Fruit fly (Drosophila melanogaster) whole organism, embryonic: Measurements from ENCODE around the gene CG14646.

Source experiments
- CG11504 ChIP-seq: fragments of 200-800 bp; sonication (Bioruptor generic); optimal IDR thresholded peaks from 3 replicates; lab custom pipeline; 2019; ENCODE audit warnings: missing biosample characterization, mild to moderate bottlenecking, missing genetic modification characterization, moderate library complexity
- CG1832 ChIP-seq: fragments of 200-800 bp; sonication (Bioruptor generic); optimal IDR thresholded peaks from 2 replicates; lab custom pipeline; 2017; ENCODE audit warnings: missing biosample characterization, mild to moderate bottlenecking, missing genetic modification characterization, inconsistent platforms
- CG34422 ChIP-seq: fragments of 200-800 bp; sonication (Bioruptor generic); IDR thresholded peaks from 3 replicates; pipeline ENCODE4 v1.3.6; 2022; ENCODE audit warnings: missing biosample characterization, missing genetic modification characterization
- Sox100B ChIP-seq: fragments of 200-800 bp; sonication (Bioruptor generic); optimal IDR thresholded peaks from 3 replicates; lab custom pipeline; 2018; ENCODE audit warnings: missing biosample characterization, mild to moderate bottlenecking, missing genetic modification characterization
- bab2 ChIP-seq: fragments of 200-800 bp; sonication (Bioruptor generic); optimal IDR thresholded peaks from 2 replicates; lab custom pipeline; 2016; ENCODE audit warnings: missing biosample characterization, missing genetic modification characterization
- ewg ChIP-seq: fragments of 200-800 bp; sonication (Bioruptor generic); optimal IDR thresholded peaks from 3 replicates; lab custom pipeline; 2017; ENCODE audit warnings: mild to moderate bottlenecking, missing biosample characterization, missing genetic modification reagents, missing genetic modification characterization
- fru ChIP-seq: fragments of >200 bp; optimal IDR thresholded peaks from 2 replicates; lab custom pipeline; 2017
- p53 ChIP-seq: fragments of 200-800 bp; sonication (Bioruptor generic); optimal IDR thresholded peaks from 2 replicates; lab custom pipeline; 2016; ENCODE audit warnings: missing biosample characterization, missing genetic modification characterization
- tap ChIP-seq: fragments of 200-800 bp; optimal IDR thresholded peaks from 3 replicates; lab custom pipeline; 2019; ENCODE audit warnings: missing biosample characterization, mild to moderate bottlenecking, missing genetic modification characterization, moderate library complexity
- ttk ChIP-seq: fragments of 200-800 bp; sonication (Bioruptor generic); IDR thresholded peaks from 2 replicates; pipeline ENCODE4 v2.1.2; 2022; ENCODE audit warnings: missing biosample characterization, missing genetic modification characterization

- TF ChIP-seq bab2 (GFP tag; lab: Kevin White, UChicago), result peak; percentile 88
- peak; percentile 82 for TF ChIP-seq Sox100B (GFP tag; lab: Kevin White, UChicago)
- TF ChIP-seq tap (tag; lab: Kevin White, UChicago), result peak; percentile 85
- TF ChIP-seq ewg (GFP tag; lab: Kevin White, UChicago), result peak; percentile 77
- TF ChIP-seq CG1832, result no peak
- peak; percentile 90 for TF ChIP-seq CG34422
- TF ChIP-seq fru (lab: Kevin White, UChicago), result no peak
- peak; percentile 49 for TF ChIP-seq p53 (GFP tag; lab: Kevin White, UChicago)
- peak; percentile 92 for TF ChIP-seq CG11504 (tag; lab: Kevin White, UChicago)
- TF ChIP-seq ttk (GFP tag; lab: Robert Waterston, UW), result peak; percentile 85
Observed at dm6 chr3R:4394654-4395581, 4.8 kb downstream of the CG14646 start.
